Worm (Caenorhabditis elegans): ENCODE data around the gene F43C9.2.

F43C9.2 gene

DNA sequence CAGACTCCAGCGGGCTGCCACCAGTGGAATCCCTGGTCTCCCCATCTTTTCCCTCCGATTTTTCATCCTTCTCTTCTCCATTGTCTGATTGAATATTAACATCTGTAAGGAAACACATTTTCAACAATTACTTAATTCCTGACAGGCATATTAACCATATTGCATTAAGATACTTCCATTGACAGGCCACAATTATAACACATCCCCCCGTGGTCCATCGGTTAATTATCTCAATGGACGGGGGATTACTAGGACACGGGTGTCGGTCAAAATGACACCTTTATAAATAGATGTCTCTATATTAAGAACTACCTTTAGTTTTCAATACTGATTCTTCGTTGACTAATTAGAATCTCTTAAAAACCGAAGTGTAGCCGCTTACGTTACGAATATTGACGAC, 23.7 kb upstream of the F43C9.2 start:
- no peak for TF ChIP-seq mab-5 (tag; optimal IDR thresholded peaks at IDR 0.05)
- no peak for TF ChIP-seq F13H6.1 (tag; optimal IDR thresholded peaks at IDR 0.05)
- no peak for TF ChIP-seq skn-1 (tag; optimal IDR thresholded peaks at IDR 0.05)
- TF ChIP-seq nhr-10 (tag; optimal IDR thresholded peaks at IDR 0.05), result no peak
- no peak for TF ChIP-seq elt-3 (tag; optimal IDR thresholded peaks at IDR 0.05)
- no peak for TF ChIP-seq sma-3 (GFP tag; optimal IDR thresholded peaks at IDR 0.05)
- TF ChIP-seq lin-39 (tag; optimal IDR thresholded peaks at IDR 0.05), result no peak
- no peak for TF ChIP-seq nhr-12 (tag; optimal IDR thresholded peaks at IDR 0.05)
- TF ChIP-seq nhr-237 (tag; optimal IDR thresholded peaks at IDR 0.05), result no peak

DNA sequence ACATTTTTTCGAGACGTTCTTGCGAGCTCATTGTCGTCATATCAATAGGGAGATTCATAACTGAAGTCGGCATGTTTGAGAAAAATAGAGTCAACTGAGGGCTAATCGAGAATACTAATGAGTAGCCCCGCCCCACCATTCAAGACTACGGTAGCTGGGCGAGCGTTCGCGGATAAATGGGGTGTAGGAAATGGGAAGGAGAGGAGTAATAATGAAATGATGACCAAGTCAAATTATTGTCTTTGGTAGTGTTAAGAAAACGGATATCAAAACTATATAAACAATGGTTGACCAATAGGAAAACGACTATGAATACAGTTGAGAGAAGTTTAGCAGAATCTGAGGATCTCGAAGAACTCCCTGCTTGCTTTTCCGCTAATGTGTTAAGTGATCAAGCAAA, 21.9 kb upstream of the F43C9.2 start, which contains the start of gene mls-2:
TSS of gene mls-2 (minus strand) at position 101 of the 400 bp plus-strand sequence.
- TF ChIP-seq nhr-25 (tag; optimal IDR thresholded peaks at IDR 0.05) (no peak), Y55F3AM.14 (GFP tag; optimal IDR thresholded peaks at IDR 0.05) (no peak), gmeb-1 (tag; optimal IDR thresholded peaks at IDR 0.05) (no peak), ztf-1 (GFP tag; conservative IDR thresholded peaks at IDR 0.05) (no peak), dmd-4 (tag; optimal IDR thresholded peaks at IDR 0.05) (no peak), R02D3.7 (tag; optimal IDR thresholded peaks at IDR 0.05) (no peak), ztf-11 (tag; optimal IDR thresholded peaks at IDR 0.05) (no peak), alr-1 (tag; optimal IDR thresholded peaks at IDR 0.05) (no peak), sma-3 (GFP tag; optimal IDR thresholded peaks at IDR 0.05) (no peak), ceh-16 (tag; optimal IDR thresholded peaks at IDR 0.05) (no peak), skn-1 (tag; optimal IDR thresholded peaks at IDR 0.05) (no peak), lin-39 (tag; optimal IDR thresholded peaks at IDR 0.05) (no peak), ztf-4 (tag; optimal IDR thresholded peaks at IDR 0.05) (no peak), sem-4 (tag; optimal IDR thresholded peaks at IDR 0.05) (no peak), unc-62 (GFP tag; optimal IDR thresholded peaks at IDR 0.05) (no peak), snpc-4 (tag; optimal IDR thresholded peaks at IDR 0.05) (no peak), crh-2 (tag; optimal IDR thresholded peaks at IDR 0.05) (no peak), ama-1 (optimal IDR thresholded peaks at IDR 0.05) (no peak)

ce11 chrX:4769885-4770284, 13.5 kb upstream of the F43C9.2 start, which contains the start of gene npr-1:
TSS of gene npr-1 (minus strand) at chrX:4769985.
- TF ChIP-seq sma-9 (GFP tag; optimal IDR thresholded peaks at IDR 0.05) (no peak), sma-9 (tag; optimal IDR thresholded peaks at IDR 0.05) (no peak), alr-1 (tag; optimal IDR thresholded peaks at IDR 0.05) (no peak), C34F6.9 (tag; optimal IDR thresholded peaks at IDR 0.05) (no peak), unc-39 (tag; optimal IDR thresholded peaks at IDR 0.05) (no peak), nhr-11 (tag; optimal IDR thresholded peaks at IDR 0.05) (no peak), mdl-1 (tag; optimal IDR thresholded peaks at IDR 0.05) (no peak), lin-11 (tag; optimal IDR thresholded peaks at IDR 0.05) (no peak), dmd-4 (tag; optimal IDR thresholded peaks at IDR 0.05) (no peak), lin-13 (GFP tag; optimal IDR thresholded peaks at IDR 0.05) (no peak), zag-1 (tag; optimal IDR thresholded peaks at IDR 0.05) (no peak), mab-5 (tag; optimal IDR thresholded peaks at IDR 0.05) (no peak), crh-2 (tag; optimal IDR thresholded peaks at IDR 0.05) (no peak)

DNA sequence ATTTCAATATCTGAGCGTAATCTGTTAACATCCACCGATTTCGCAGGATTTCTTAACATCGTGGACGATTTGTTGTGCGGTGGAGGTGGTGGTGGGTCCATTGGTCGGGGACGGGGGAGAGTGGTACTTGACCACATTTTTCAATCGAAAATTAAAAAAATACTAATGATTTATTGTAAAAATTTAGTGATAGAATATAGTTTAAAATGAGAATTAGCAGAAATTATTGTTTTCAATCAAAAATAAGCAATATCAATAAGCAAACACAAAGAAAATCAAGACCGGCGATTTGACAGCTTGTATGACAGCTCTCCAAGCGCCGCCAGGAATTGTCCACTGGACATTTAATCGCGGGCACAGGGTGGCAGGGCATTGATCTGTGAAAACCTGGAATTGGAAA, 1.2 kb upstream of the F43C9.2 start, which contains the start of gene hum-10:
TSS of gene hum-10 (minus strand) at position 101 of the 400 bp plus-strand sequence.
- TF ChIP-seq nhr-10 (tag; optimal IDR thresholded peaks at IDR 0.05) (no peak), lsy-2 (tag; optimal IDR thresholded peaks at IDR 0.05) (no peak), nhr-237 (tag; optimal IDR thresholded peaks at IDR 0.05) (no peak), nhr-23 (tag; optimal IDR thresholded peaks at IDR 0.05) (no peak), lin-11 (tag; optimal IDR thresholded peaks at IDR 0.05) (no peak), ztf-11 (tag; optimal IDR thresholded peaks at IDR 0.05) (no peak), F13H6.1 (tag; optimal IDR thresholded peaks at IDR 0.05) (no peak), crh-2 (tag; optimal IDR thresholded peaks at IDR 0.05) (no peak), alr-1 (tag; optimal IDR thresholded peaks at IDR 0.05) (no peak), skn-1 (tag; optimal IDR thresholded peaks at IDR 0.05) (no peak), elt-1 (tag; optimal IDR thresholded peaks at IDR 0.05) (no peak)

DNA sequence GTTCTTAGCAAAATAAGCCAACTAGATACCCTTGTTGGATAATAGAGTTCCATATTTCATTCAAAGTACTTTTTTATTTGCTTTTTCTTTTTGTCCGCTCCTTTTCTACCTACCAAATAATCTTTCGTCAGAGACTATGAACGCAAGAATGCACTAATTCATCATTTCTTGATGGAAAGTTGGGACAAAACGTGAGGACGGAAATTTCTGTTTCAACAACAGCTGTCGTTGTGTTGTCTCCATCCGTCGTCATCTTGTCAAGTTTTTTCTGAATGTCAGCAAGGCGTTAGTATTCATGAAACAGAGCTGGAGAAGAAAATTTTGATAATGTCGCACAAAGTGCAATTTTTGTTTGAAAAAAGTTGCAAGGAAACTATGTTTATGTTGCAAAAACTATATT, 1.4 kb downstream of the F43C9.2 start:
- peak; percentile 23 for TF ChIP-seq unc-55 (GFP tag; optimal IDR thresholded peaks at IDR 0.05)
- no peak for TF ChIP-seq blmp-1 (tag; optimal IDR thresholded peaks at IDR 0.05; ENCODE audit: insufficient read depth)
